Worm (Caenorhabditis elegans) whole organism, mixed stage, embryonic: ENCODE data around the gene C16C8.11.

Experiments used
- blmp-1 ChIP-seq: fragments of 150-350 bp; optimal IDR thresholded peaks from 2 replicates; lab custom pipeline; 2014; ENCODE audit warnings: missing biosample characterization, missing genetic modification characterization
- drap-1 ChIP-seq: fragments of 200-800 bp; sonication (Bioruptor generic); optimal IDR thresholded peaks from 3 replicates; lab custom pipeline; 2018; ENCODE audit warnings: mild to moderate bottlenecking, missing genetic modification characterization, missing compliant biosample characterization
- elt-1 ChIP-seq: sonication (generic microtip); optimal IDR thresholded peaks from 2 replicates; lab custom pipeline; 2017; ENCODE audit warnings: missing genetic modification characterization, mild to moderate bottlenecking, missing compliant biosample characterization, antibody characterized with exemption, moderate library complexity, borderline replicate concordance; ENCODE audit not compliant: insufficient read depth
- snpc-4 ChIP-seq: fragments of 150-350 bp; optimal IDR thresholded peaks from 2 replicates; lab custom pipeline; 2014; ENCODE audit warnings: missing biosample characterization, missing genetic modification characterization

DNA sequence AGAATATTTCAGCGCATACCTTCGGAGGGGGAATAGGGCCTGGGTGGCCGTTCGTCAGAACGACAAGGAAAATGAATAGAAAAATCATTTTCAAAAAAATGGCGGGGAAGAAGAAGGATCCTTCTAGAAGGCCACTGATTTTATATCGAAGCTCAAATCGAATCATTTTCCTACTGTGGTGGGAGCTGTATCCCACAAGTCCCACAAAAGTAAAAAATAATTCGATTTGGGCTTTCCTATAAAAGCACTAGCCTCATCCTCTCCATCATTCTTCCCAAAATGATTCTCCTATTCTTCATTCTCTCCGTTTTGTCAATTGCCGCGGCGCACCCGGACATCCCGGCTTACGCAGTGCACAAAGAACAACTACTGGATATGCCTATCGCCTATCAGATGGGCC, 4.7 kb downstream of the C16C8.11 start, which contains the start of the genes C16C8.26 and C16C8.19:
- TF ChIP-seq blmp-1 (no peak), elt-1 (tag; lab: Kevin White, UChicago) (no peak), snpc-4 (tag; lab: Kevin White, UChicago) (no peak), drap-1 (GFP tag; lab: Kevin White, UChicago) (no peak)
